Worm (Caenorhabditis elegans) whole organism, L3 larva: ENCODE results near the gene rod-1.

Experiments
- R02D3.7 ChIP-seq: fragments of 150-350 bp; optimal IDR thresholded peaks from 2 replicates; lab custom pipeline; 2014; ENCODE audit warnings: missing biosample characterization, missing genetic modification characterization
- ZK546.5 ChIP-seq: sonication (generic microtip); optimal IDR thresholded peaks from 2 replicates; lab custom pipeline; 2017; ENCODE audit warnings: missing biosample characterization, missing genetic modification characterization
- aly-2 ChIP-seq: fragments of 150-350 bp; optimal IDR thresholded peaks from 2 replicates; lab custom pipeline; 2014; ENCODE audit warnings: missing biosample characterization, missing genetic modification characterization
- ama-1 ChIP-seq: fragments of 150-350 bp; optimal IDR thresholded peaks from 2 replicates; lab custom pipeline; 2018
- ceh-28 ChIP-seq: fragments of 150-350 bp; optimal IDR thresholded peaks from 2 replicates; lab custom pipeline; 2014; ENCODE audit warnings: missing biosample characterization, missing genetic modification reagents, missing genetic modification characterization
- ceh-82 ChIP-seq: fragments of 150-350 bp; optimal IDR thresholded peaks from 2 replicates; lab custom pipeline; 2014; ENCODE audit warnings: missing biosample characterization, missing genetic modification characterization
- ceh-9 ChIP-seq: sonication (generic microtip); optimal IDR thresholded peaks from 2 replicates; lab custom pipeline; 2018; ENCODE audit warnings: missing biosample characterization, missing genetic modification characterization
- egl-5 ChIP-seq: fragments of 150-350 bp; optimal IDR thresholded peaks from 2 replicates; lab custom pipeline; 2017; ENCODE audit warnings: missing biosample characterization, missing genetic modification reagents, missing genetic modification characterization, inconsistent platforms
- elt-1 ChIP-seq: fragments of 150-350 bp; optimal IDR thresholded peaks from 2 replicates; lab custom pipeline; 2014; ENCODE audit warnings: missing biosample characterization, missing genetic modification characterization
- elt-2 ChIP-seq: sonication (generic microtip); optimal IDR thresholded peaks from 2 replicates; lab custom pipeline; 2016; ENCODE audit warnings: missing genetic modification reagents, mild to moderate bottlenecking, missing genetic modification characterization, missing compliant biosample characterization
- elt-3 ChIP-seq, 3 experiments: fragments of 150-350 bp in 1 of 3; sonication (generic microtip) in 2 of 3; optimal IDR thresholded peaks; 2 replicates in 2 of 3; 4 replicates in 1 of 3; lab custom pipeline; 2014 to 2017; ENCODE audit warnings: missing biosample characterization in 3 of 3, missing genetic modification characterization in 3 of 3
- eor-1 ChIP-seq, 2 experiments: fragments of 150-350 bp; optimal IDR thresholded peaks; 2 replicates each; lab custom pipeline; 2014 to 2018; ENCODE audit warnings: missing biosample characterization in 2 of 2, missing genetic modification characterization in 2 of 2
- fkh-10 ChIP-seq: sonication (generic microtip); optimal IDR thresholded peaks from 2 replicates; lab custom pipeline; 2017; ENCODE audit warnings: missing biosample characterization, missing genetic modification reagents, missing genetic modification characterization
- hmg-11 ChIP-seq: sonication (generic microtip); optimal IDR thresholded peaks from 2 replicates; lab custom pipeline; 2016; ENCODE audit warnings: missing genetic modification characterization, missing compliant biosample characterization
- jun-1 ChIP-seq: fragments of 150-350 bp; optimal IDR thresholded peaks from 2 replicates; lab custom pipeline; 2014; ENCODE audit warnings: missing biosample characterization, missing genetic modification reagents, missing genetic modification characterization
- lin-15B ChIP-seq: fragments of 150-350 bp; optimal IDR thresholded peaks from 2 replicates; lab custom pipeline; 2014; ENCODE audit warnings: missing biosample characterization, missing genetic modification characterization
- lin-39 ChIP-seq: fragments of 150-350 bp; optimal IDR thresholded peaks from 2 replicates; lab custom pipeline; 2018; ENCODE audit warnings: missing biosample characterization, missing genetic modification reagents, missing genetic modification characterization
- lsy-12 ChIP-seq: sonication (generic microtip); optimal IDR thresholded peaks from 2 replicates; lab custom pipeline; 2016; ENCODE audit warnings: mild to moderate bottlenecking, missing genetic modification characterization, missing compliant biosample characterization
- mml-1 ChIP-seq: fragments of 150-350 bp; sonication (generic microtip); optimal IDR thresholded peaks from 3 replicates; lab custom pipeline; 2014; ENCODE audit warnings: missing biosample characterization, missing genetic modification characterization
- nfya-1 ChIP-seq: sonication (generic microtip); optimal IDR thresholded peaks from 2 replicates; lab custom pipeline; 2017; ENCODE audit warnings: missing genetic modification characterization, mild to moderate bottlenecking, missing compliant biosample characterization, antibody characterized with exemption, moderate library complexity; ENCODE audit not compliant: insufficient read depth
- nhr-11 ChIP-seq: fragments of 150-350 bp; optimal IDR thresholded peaks from 2 replicates; lab custom pipeline; 2014; ENCODE audit warnings: missing biosample characterization, missing genetic modification characterization
- nhr-12 ChIP-seq: fragments of 150-350 bp; optimal IDR thresholded peaks from 2 replicates; lab custom pipeline; 2014; ENCODE audit warnings: missing biosample characterization, missing genetic modification characterization
- nhr-23 ChIP-seq: fragments of 150-350 bp; optimal IDR thresholded peaks from 2 replicates; lab custom pipeline; 2014; ENCODE audit warnings: missing biosample characterization, missing genetic modification reagents, missing genetic modification characterization
- nhr-25 ChIP-seq: sonication (generic microtip); optimal IDR thresholded peaks from 2 replicates; lab custom pipeline; 2017; ENCODE audit warnings: missing biosample characterization, missing genetic modification characterization
- nhr-28 ChIP-seq: fragments of 150-350 bp; optimal IDR thresholded peaks from 2 replicates; lab custom pipeline; 2014; ENCODE audit warnings: missing biosample characterization, missing genetic modification characterization
- nhr-43 ChIP-seq: sonication (generic microtip); optimal IDR thresholded peaks from 2 replicates; lab custom pipeline; 2016; ENCODE audit warnings: mild to moderate bottlenecking, missing genetic modification characterization, missing compliant biosample characterization; ENCODE audit not compliant: poor library complexity, severe bottlenecking
- nhr-76 ChIP-seq: fragments of 150-350 bp; sonication (generic microtip); optimal IDR thresholded peaks from 5 replicates; lab custom pipeline; 2014; ENCODE audit warnings: missing biosample characterization, missing genetic modification characterization
- pha-4 ChIP-seq: fragments of 150-350 bp; optimal IDR thresholded peaks from 2 replicates; lab custom pipeline; 2014; ENCODE audit warnings: missing biosample characterization, missing genetic modification reagents, missing genetic modification characterization
- pqm-1 ChIP-seq: fragments of 150-350 bp; optimal IDR thresholded peaks from 2 replicates; lab custom pipeline; 2017; ENCODE audit warnings: missing biosample characterization, missing genetic modification characterization, inconsistent platforms
- snpc-4 ChIP-seq: fragments of 150-350 bp; optimal IDR thresholded peaks from 2 replicates; lab custom pipeline; 2014; ENCODE audit warnings: missing biosample characterization, missing genetic modification characterization
- tbx-2 ChIP-seq: sonication (generic microtip); optimal IDR thresholded peaks from 2 replicates; lab custom pipeline; 2016; ENCODE audit warnings: mild to moderate bottlenecking, missing genetic modification characterization, missing compliant biosample characterization
- unc-39 ChIP-seq: sonication (generic microtip); optimal IDR thresholded peaks from 4 replicates; lab custom pipeline; 2017; ENCODE audit warnings: missing biosample characterization, missing genetic modification characterization
- unc-62 ChIP-seq: fragments of 150-350 bp; sonication (generic microtip); optimal IDR thresholded peaks from 4 replicates; lab custom pipeline; 2014; ENCODE audit warnings: missing biosample characterization, missing genetic modification reagents, missing genetic modification characterization
- ztf-11 ChIP-seq: fragments of 150-350 bp; optimal IDR thresholded peaks from 2 replicates; lab custom pipeline; 2014; ENCODE audit warnings: missing biosample characterization, missing genetic modification characterization
- ztf-4 ChIP-seq: fragments of 150-350 bp; optimal IDR thresholded peaks from 2 replicates; lab custom pipeline; 2014; ENCODE audit warnings: missing biosample characterization, missing genetic modification characterization

rod-1 gene

DNA sequence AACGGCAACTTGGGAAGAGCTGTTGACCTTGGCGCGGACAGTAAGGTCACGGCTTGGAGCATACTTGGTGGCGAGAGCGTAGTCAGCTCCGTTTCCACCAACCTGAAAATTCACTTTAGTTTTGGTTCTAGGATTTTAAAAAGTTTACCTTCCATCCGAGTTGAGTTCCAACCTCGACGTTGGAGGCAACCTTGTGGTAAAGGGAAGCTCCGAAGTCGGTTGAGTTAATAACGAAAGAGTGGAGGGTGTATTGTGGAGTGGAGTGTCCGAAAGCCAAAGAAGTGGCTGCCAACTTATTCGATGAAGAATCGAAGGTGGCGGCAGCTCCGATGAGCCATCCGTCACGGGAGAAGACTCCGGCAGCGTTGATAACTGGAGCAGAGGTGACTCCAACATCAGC is 28.5 kb downstream of the rod-1 start:
- TF ChIP-seq aly-2 (tag; lab: Kevin White, UChicago) (no peak), ztf-4 (no peak), fkh-10 (GFP tag; lab: Kevin White, UChicago) (no peak), mml-1 (tag; lab: Kevin White, UChicago) (no peak), nfya-1 (tag; lab: Kevin White, UChicago) (no peak), jun-1 (no peak), hmg-11 (tag; lab: Kevin White, UChicago) (no peak)
- TF ChIP-seq, all 47 proteins: peak for 0

DNA sequence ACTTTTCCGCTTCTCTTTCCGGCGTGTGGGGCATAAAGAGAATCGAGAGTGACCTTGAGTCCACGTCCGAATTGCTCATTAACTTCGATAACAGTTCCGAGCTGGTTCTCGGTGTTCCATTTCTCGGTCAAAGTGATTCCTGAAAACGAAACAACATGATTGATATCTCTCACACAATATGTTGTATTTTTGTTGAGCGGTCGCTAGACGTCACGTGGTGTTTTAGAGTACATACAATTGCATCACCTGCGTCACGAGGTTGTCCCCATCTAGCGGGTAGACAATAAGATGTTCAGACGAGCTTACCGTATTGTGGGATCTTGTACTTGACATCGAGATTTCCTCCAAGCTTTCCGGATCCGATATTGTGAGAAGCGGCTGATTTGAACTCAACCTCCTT is 29.1 kb downstream of the rod-1 start:
- TF ChIP-seq ZK546.5 (no peak), elt-2 (peak; percentile 37), jun-1 (no peak), nhr-25 (tag; lab: Kevin White, UChicago) (peak; percentile 33), ztf-4 (no peak), nhr-28 (tag; lab: Kevin White, UChicago) (no peak), ceh-82 (tag; lab: Kevin White, UChicago) (no peak), unc-39 (tag; lab: Kevin White, UChicago) (no peak), pha-4 (tag; lab: Kevin White, UChicago) (peak; percentile 66), tbx-2 (no peak), lin-15B (peak; percentile 23), nhr-43 (peak; percentile 52), mml-1 (tag; lab: Kevin White, UChicago) (no peak), nhr-23 (tag; lab: Kevin White, UChicago) (peak; percentile 29), ama-1 (peak; percentile 83)

DNA sequence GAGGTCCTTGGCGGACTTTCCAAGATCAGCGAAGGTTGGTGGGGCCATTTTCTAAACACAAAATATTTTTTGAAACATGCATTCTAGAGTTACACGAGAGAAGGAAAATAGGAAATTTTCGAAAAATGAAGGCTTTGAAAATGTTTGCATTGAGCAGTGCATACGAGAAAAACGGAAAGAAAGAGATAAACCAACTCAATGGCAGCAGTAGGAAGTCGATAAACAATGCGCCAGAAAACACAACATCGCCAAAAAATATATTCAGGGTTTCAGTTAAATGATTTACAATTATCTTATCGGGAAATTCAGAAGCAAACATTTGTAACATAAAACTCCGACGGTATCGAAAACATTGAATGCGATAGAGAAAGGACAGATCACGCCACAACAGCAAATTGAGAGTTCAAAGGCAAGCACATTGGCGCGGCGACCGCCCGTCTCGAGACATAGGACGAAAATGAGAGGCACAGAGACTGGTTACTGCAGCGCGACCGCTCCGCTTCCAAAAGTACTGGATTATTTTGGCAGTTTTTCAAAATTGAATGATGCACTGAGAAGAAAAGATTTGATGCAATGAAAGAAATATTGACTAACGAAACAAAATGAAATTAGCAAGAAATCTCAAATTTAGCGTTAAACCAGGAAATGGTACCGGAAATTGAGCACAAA is 29.7 kb downstream of the rod-1 start, which contains the start of the genes vdac-1 and R05G6.5:
Gene vdac-1 (minus strand): TSS at position 51 of the 669 bp plus-strand sequence.
Gene R05G6.5 (plus strand): TSS at position 527 of the 669 bp plus-strand sequence.
- TF ChIP-seq nhr-23 (tag; lab: Kevin White, UChicago) (peak; percentile 83), pqm-1 (tag; lab: Kevin White, UChicago) (peak; percentile 41), R02D3.7 (tag; lab: Kevin White, UChicago) (peak; percentile 75), elt-2 (peak; percentile 87), nhr-76 (tag; lab: Kevin White, UChicago) (peak; percentile 56), ztf-11 (no peak), lsy-12 (peak; percentile 66), egl-5 (tag; lab: Kevin White, UChicago) (peak; percentile 71), nhr-25 (tag; lab: Kevin White, UChicago) (peak; percentile 84), lin-15B (peak; percentile 90), lin-39 (tag; lab: Kevin White, UChicago) (peak; percentile 76), mml-1 (tag; lab: Kevin White, UChicago) (no peak), ceh-28 (tag; lab: Kevin White, UChicago) (peak; percentile 42), nhr-43 (peak; percentile 77), snpc-4 (peak; percentile 73), pha-4 (tag; lab: Kevin White, UChicago) (peak; percentile 86), elt-3 (tag; optimal IDR thresholded peaks at IDR 0.05; lab: Kevin White, UChicago) (peak in 1 of 3 experiments; percentile 9), unc-62 (GFP tag; lab: Kevin White, UChicago) (peak; percentile 18), nfya-1 (tag; lab: Kevin White, UChicago) (peak; percentile 92), elt-1 (tag; lab: Kevin White, UChicago) (peak; percentile 9), ztf-4 (no peak), jun-1 (peak; percentile 81), hmg-11 (tag; lab: Kevin White, UChicago) (peak; percentile 39), nhr-12 (no peak), nhr-11 (tag; lab: Kevin White, UChicago) (no peak), ceh-9 (tag; lab: Kevin White, UChicago) (no peak)
- TF ChIP-seq, all 47 proteins: peak for 20

DNA sequence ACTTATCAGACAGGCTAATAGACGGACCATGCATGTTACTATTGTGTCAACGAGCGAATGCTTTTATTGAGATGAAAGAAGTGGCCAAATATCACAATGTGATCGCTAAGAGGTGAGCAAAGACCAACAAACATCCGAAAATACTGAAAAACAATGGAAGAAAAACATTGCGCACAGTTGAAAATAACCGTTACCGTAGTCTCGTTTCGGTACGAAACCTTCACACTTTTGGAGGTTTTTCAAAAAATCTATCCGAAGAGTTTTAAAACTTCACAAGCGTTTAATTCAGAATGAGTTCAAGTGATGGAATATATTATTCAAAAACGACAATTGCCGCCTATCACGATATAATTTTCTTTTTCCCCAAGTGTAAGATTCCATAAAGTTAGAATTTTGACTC is 30.6 kb downstream of the rod-1 start:
- no peak for TF ChIP-seq eor-1 (tag; optimal IDR thresholded peaks at IDR 0.05; lab: Kevin White, UChicago)
- TF ChIP-seq pha-4 (tag; lab: Kevin White, UChicago), result peak; percentile 61
